Worm (Caenorhabditis elegans): ENCODE measurements around the gene Y57G11C.52.

Gene Y57G11C.52

ce11 chrIV:14888889-14889664 lies 35.3 kb downstream of the Y57G11C.52 start (continued):
- peak; percentile 90 for TF ChIP-seq snpc-4 (GFP tag; optimal IDR thresholded peaks at IDR 0.05)
- TF ChIP-seq snpc-4 (tag; optimal IDR thresholded peaks at IDR 0.05) = peak; percentile 17 to 98 (median 96)
- TF ChIP-seq C17E4.6 (GFP tag; IDR thresholded peaks at IDR 0.05) = no peak
- no peak for TF ChIP-seq nfya-2 (GFP tag; IDR thresholded peaks at IDR 0.05)
- TF ChIP-seq B0261.1 (tag; optimal IDR thresholded peaks at IDR 0.05) = peak; percentile 81
- no peak for TF ChIP-seq repo-1 (tag; optimal IDR thresholded peaks at IDR 0.05)
- no peak for TF ChIP-seq B0035.1 (tag; optimal IDR thresholded peaks at IDR 0.05)
- TF ChIP-seq cebp-1 (GFP tag; IDR thresholded peaks at IDR 0.05) = no peak
- TF ChIP-seq cebp-1 (tag; optimal IDR thresholded peaks at IDR 0.05) = peak; percentile 22
- no peak for TF ChIP-seq unc-62 (GFP tag; optimal IDR thresholded peaks at IDR 0.05)
- peak; percentile 30 for TF ChIP-seq die-1 (tag; optimal IDR thresholded peaks at IDR 0.05)

ce11 chrIV:14890914-14891313 lies 37.1 kb downstream of the Y57G11C.52 start:
- TF ChIP-seq mes-4 (tag; optimal IDR thresholded peaks at IDR 0.05) (no peak), ccch-3 (GFP tag; optimal IDR thresholded peaks at IDR 0.05) (no peak), lag-1 (GFP tag; IDR thresholded peaks at IDR 0.05) (no peak), aptf-2 (GFP tag; conservative IDR thresholded peaks at IDR 0.05) (no peak), D2030.7 (GFP tag; IDR thresholded peaks at IDR 0.05) (no peak), athp-1 (tag; optimal IDR thresholded peaks at IDR 0.05) (no peak), Y95B8A.8 (GFP tag; IDR thresholded peaks at IDR 0.05) (no peak), lir-1 (GFP tag; conservative IDR thresholded peaks at IDR 0.05) (no peak), xnd-1 (tag; optimal IDR thresholded peaks at IDR 0.05) (no peak), C06A6.2 (GFP tag; conservative IDR thresholded peaks at IDR 0.05) (no peak), C17E4.6 (GFP tag; IDR thresholded peaks at IDR 0.05) (no peak), bed-2 (GFP tag; IDR thresholded peaks at IDR 0.05) (no peak), hrde-1 (tag; optimal IDR thresholded peaks at IDR 0.05; ENCODE audit: borderline replicate concordance) (no peak), ceh-27 (GFP tag; optimal IDR thresholded peaks at IDR 0.05) (no peak), B0336.3 (GFP tag; IDR thresholded peaks at IDR 0.05) (no peak)

- TF ChIP-seq K11D2.4 (GFP tag; IDR thresholded peaks at IDR 0.05) (no peak), attf-6 (GFP tag; IDR thresholded peaks at IDR 0.05) (0 out of 2 replicates have a peak, but pooled peaks have one; percentile 58), snpc-4 (GFP tag; optimal IDR thresholded peaks at IDR 0.05) (no peak), snpc-4 (tag; optimal IDR thresholded peaks at IDR 0.05) (peak in 3 of 4 experiments; percentile 11 to 52 (median 46))
Measured at ce11 chrIV:14891996-14892395, 38.2 kb downstream of the Y57G11C.52 start.

- TF ChIP-seq cebp-2 (GFP tag; IDR thresholded peaks at IDR 0.05) (peak; percentile 15; the same call in 1 of the 2 replicates), die-1 (tag; optimal IDR thresholded peaks at IDR 0.05) (no peak), C06A6.2 (GFP tag; conservative IDR thresholded peaks at IDR 0.05) (no peak)
Measured at ce11 chrIV:14894339-14894738, 40.5 kb downstream of the Y57G11C.52 start.

ce11 chrIV:14903188-14903587 lies 49.4 kb downstream of the Y57G11C.52 start:
- TF ChIP-seq lsl-1 (GFP tag; optimal IDR thresholded peaks at IDR 0.05) (no peak), egl-18 (GFP tag; IDR thresholded peaks at IDR 0.05) (no peak), attf-6 (GFP tag; IDR thresholded peaks at IDR 0.05) (no peak), sea-2 (GFP tag; IDR thresholded peaks at IDR 0.05) (no peak), madf-6 (GFP tag; IDR thresholded peaks at IDR 0.05) (no peak), lin-26 (GFP tag; IDR thresholded peaks at IDR 0.05) (no peak), let-607 (tag; optimal IDR thresholded peaks at IDR 0.05) (no peak)

All from whole organism, young adult.